Worm (Caenorhabditis elegans): ENCODE measurements around the gene sssh-1.

sssh-1 gene

ce11 chrX:14853712-14854217, 22.0 kb upstream of the sssh-1 start, which contains the start of the genes C27C12.1 and C27C12.4:
Gene C27C12.1, minus strand, starts transcription at chrX:14853762.
Gene C27C12.4, plus strand, starts transcription at chrX:14854086.
- TF ChIP-seq bed-2 (GFP tag; IDR thresholded peaks at IDR 0.05) (0 out of 2 replicates have a peak, but pooled peaks have one; percentile 21), ztf-26 (tag; optimal IDR thresholded peaks at IDR 0.05) (peak; percentile 38), Y53G8AR.9 (GFP tag; conservative IDR thresholded peaks at IDR 0.05) (0 out of 2 replicates have a peak, but pooled peaks have one; percentile 59), mcd-1 (GFP tag; IDR thresholded peaks at IDR 0.05) (peak; percentile 62), nhr-80 (tag; optimal IDR thresholded peaks at IDR 0.05) (peak; percentile 83), nhr-90 (tag; optimal IDR thresholded peaks at IDR 0.05) (no peak), athp-1 (tag; optimal IDR thresholded peaks at IDR 0.05) (no peak), lsy-27 (tag; optimal IDR thresholded peaks at IDR 0.05; ENCODE audit: borderline replicate concordance, insufficient read depth) (no peak), atf-7 (tag; optimal IDR thresholded peaks at IDR 0.05) (peak; percentile 26), B0336.3 (GFP tag; IDR thresholded peaks at IDR 0.05) (peak; percentile 50; the same call in 1 of the 2 replicates), nfyb-1 (GFP tag; IDR thresholded peaks at IDR 0.05) (peak; percentile 57; the same call in 1 of the 2 replicates), mxl-1 (tag; optimal IDR thresholded peaks at IDR 0.05) (no peak), snpc-3.4 (tag; optimal IDR thresholded peaks at IDR 0.05) (no peak), B0019.2 (GFP tag; conservative IDR thresholded peaks at IDR 0.05) (no peak), ztf-18 (tag; optimal IDR thresholded peaks at IDR 0.05) (peak; percentile 31), tlf-1 (GFP tag; optimal IDR thresholded peaks at IDR 0.05) (peak; percentile 10), snpc-1.1 (tag; optimal IDR thresholded peaks at IDR 0.05; ENCODE audit: insufficient read depth) (no peak), B0261.1 (tag; optimal IDR thresholded peaks at IDR 0.05) (no peak), Y67H2A.10 (GFP tag; conservative IDR thresholded peaks at IDR 0.05) (no peak), C06A6.2 (GFP tag; conservative IDR thresholded peaks at IDR 0.05) (peak; percentile 35; the same call in 1 of the 2 replicates), ztf-22 (GFP tag; optimal IDR thresholded peaks at IDR 0.05) (no peak), nfya-2 (GFP tag; IDR thresholded peaks at IDR 0.05) (no peak), lin-35 (GFP tag; optimal IDR thresholded peaks at IDR 0.05) (peak in 1 of 3 experiments; percentile 70), ekl-4 (GFP tag; IDR thresholded peaks at IDR 0.05) (peak; percentile 57; the same call in 1 of the 2 replicates), Y56A3A.18 (GFP tag; IDR thresholded peaks at IDR 0.05) (0 out of 2 replicates have a peak, but pooled peaks have one; percentile 33), F23B12.7 (tag; optimal IDR thresholded peaks at IDR 0.05; ENCODE audit: insufficient read depth) (no peak), K11D2.4 (GFP tag; IDR thresholded peaks at IDR 0.05) (peak; percentile 80), rec-8 (tag; optimal IDR thresholded peaks at IDR 0.05) (no peak), ccch-3 (GFP tag; optimal IDR thresholded peaks at IDR 0.05) (no peak), madf-8 (GFP tag; conservative IDR thresholded peaks at IDR 0.05) (no peak), madf-3 (GFP tag; IDR thresholded peaks at IDR 0.05) (no peak), F57C9.4 (tag; optimal IDR thresholded peaks at IDR 0.05) (no peak), Y79H2A.3 (GFP tag; conservative IDR thresholded peaks at IDR 0.05) (no peak), ceh-27 (GFP tag; optimal IDR thresholded peaks at IDR 0.05) (peak; percentile 80), Y95B8A.8 (GFP tag; IDR thresholded peaks at IDR 0.05) (no peak), lir-1 (GFP tag; conservative IDR thresholded peaks at IDR 0.05) (0 out of 2 replicates have a peak, but pooled peaks have one; percentile 44), tbp1 (GFP tag; optimal IDR thresholded peaks at IDR 0.05) (no peak), attf-3 (GFP tag; conservative IDR thresholded peaks at IDR 0.05) (no peak), F52B5.7 (tag; optimal IDR thresholded peaks at IDR 0.05) (no peak), madf-6 (GFP tag; IDR thresholded peaks at IDR 0.05) (no peak), hmg-1.2 (GFP tag; IDR thresholded peaks at IDR 0.05) (no peak; the same call in 1 of the 2 replicates), F22D6.2 (tag; optimal IDR thresholded peaks at IDR 0.05) (peak; percentile 14), ZK185.1 (tag; optimal IDR thresholded peaks at IDR 0.05; ENCODE audit: poor library complexity, severe bottlenecking) (peak; percentile 90), egl-18 (GFP tag; IDR thresholded peaks at IDR 0.05) (no peak), K12H6.12 (tag; optimal IDR thresholded peaks at IDR 0.05) (peak; percentile 75), let-607 (tag; optimal IDR thresholded peaks at IDR 0.05) (peak; percentile 9 to 48)
